Fruit fly (Drosophila melanogaster) whole organism, pupa: ENCODE data around the gene Pop2.
A peak's percentile ranks its signal among the peaks of the same experiment; 100 is the strongest.

Experiments
- CG10348 ChIP-seq: fragments of 200-800 bp; sonication (Bioruptor generic); IDR thresholded peaks from 2 replicates; pipeline ENCODE4 v1.3.6; 2022; ENCODE audit warnings: missing biosample characterization, missing genetic modification characterization
- CG13204 ChIP-seq: fragments of 200-800 bp; sonication (Bioruptor generic); optimal IDR thresholded peaks from 2 replicates; lab custom pipeline; 2018; ENCODE audit warnings: missing biosample characterization, mild to moderate bottlenecking, missing genetic modification characterization, moderate library complexity
- CG32121 ChIP-seq: fragments of 200-800 bp; sonication (Bioruptor generic); IDR thresholded peaks from 2 replicates; pipeline ENCODE4 v1.3.6; 2022; ENCODE audit warnings: missing biosample characterization, missing genetic modification characterization
- CG9948 ChIP-seq: fragments of 200-800 bp; sonication (Bioruptor generic); optimal IDR thresholded peaks from 2 replicates; lab custom pipeline; 2018; ENCODE audit warnings: missing biosample characterization, mild to moderate bottlenecking, missing genetic modification characterization, moderate library complexity
- EcR ChIP-seq: fragments of 200-800 bp; sonication (Bioruptor generic); optimal IDR thresholded peaks from 3 replicates; lab custom pipeline; 2019; ENCODE audit warnings: missing biosample characterization, missing genetic modification characterization, mild to moderate bottlenecking, moderate library complexity, missing genetic modification reagents
- fd96Ca ChIP-seq: fragments of 200-800 bp; sonication (Bioruptor generic); IDR thresholded peaks from 3 replicates; pipeline ENCODE4 v1.3.6; 2022; ENCODE audit warnings: missing biosample characterization, missing genetic modification characterization

DNA sequence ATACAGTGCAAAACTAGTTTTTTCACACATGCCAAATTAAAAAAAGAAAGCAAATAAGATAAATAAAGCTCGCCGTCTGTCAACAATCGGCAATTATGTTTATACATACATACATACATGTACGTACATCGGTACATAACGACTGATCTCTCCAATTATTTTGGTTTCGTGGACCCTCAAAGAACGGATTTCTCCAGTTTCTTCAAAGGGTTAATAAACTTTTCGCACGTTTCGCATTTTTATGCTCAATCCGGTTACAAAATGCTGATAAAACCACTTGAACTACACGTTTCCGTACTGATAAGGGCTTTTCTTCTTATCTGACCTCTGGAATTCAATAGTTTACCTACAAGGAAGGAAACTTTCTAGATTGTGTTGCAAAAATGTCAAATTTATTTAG, 742 bp upstream of the Pop2 start:
- TF ChIP-seq EcR (GFP tag; lab: Kevin White, UChicago): peak; percentile 51
- no peak for TF ChIP-seq CG10348 (GFP tag; lab: Robert Waterston, UW)
- no peak for TF ChIP-seq CG9948 (tag; lab: Kevin White, UChicago)
- no peak for TF ChIP-seq CG32121 (GFP tag; lab: Robert Waterston, UW)
- no peak for TF ChIP-seq CG13204 (GFP tag; lab: Kevin White, UChicago)
- no peak for TF ChIP-seq fd96Ca (GFP tag; lab: Robert Waterston, UW)
